Fruit fly (Drosophila melanogaster): Measurements from ENCODE around the gene CG33333.

dm6 chr3R:17417167-17417566, at the start of gene CG33333:
- TF ChIP-seq ATbp (GFP tag; optimal IDR thresholded peaks at IDR 0.05) (no peak), ftz-f1 (GFP tag; optimal IDR thresholded peaks at IDR 0.05) (no peak), CG13287 (GFP tag; IDR thresholded peaks at IDR 0.05; ENCODE audit: partially characterized antibody) (no peak), CG2120 (GFP tag; optimal IDR thresholded peaks at IDR 0.05) (no peak), CG11695 (GFP tag; IDR thresholded peaks at IDR 0.05) (no peak), HHEX (GFP tag; optimal IDR thresholded peaks at IDR 0.05) (no peak), ken (GFP tag; IDR thresholded peaks at IDR 0.05) (no peak), CG9817 (tag; optimal IDR thresholded peaks at IDR 0.05) (no peak), CG10462 (GFP tag; optimal IDR thresholded peaks at IDR 0.05) (no peak), bowl (GFP tag; IDR thresholded peaks at IDR 0.05) (no peak), NC2α (GFP tag; optimal IDR thresholded peaks at IDR 0.05) (no peak), ci (GFP tag; IDR thresholded peaks at IDR 0.05) (no peak), inv (GFP tag; IDR thresholded peaks at IDR 0.05; ENCODE audit: partially characterized antibody) (no peak), CG10366 (GFP tag; IDR thresholded peaks at IDR 0.05) (no peak)

Measured in whole organism, embryonic.